Worm (Caenorhabditis elegans): ENCODE results near the gene che-11.

The che-11 gene

ce11 chrV:12111452-12111851 is 39.1 kb downstream of the che-11 start, which contains the start of gene lhpp-1:
TSS of gene lhpp-1 (minus strand) at chrV:12111805.
- TF ChIP-seq nhr-12 (tag; optimal IDR thresholded peaks at IDR 0.05) = no peak
- TF ChIP-seq nhr-129 (tag; optimal IDR thresholded peaks at IDR 0.05) = peak; percentile 50
- TF ChIP-seq unc-55 (GFP tag; optimal IDR thresholded peaks at IDR 0.05) = peak; percentile 29
- no peak for TF ChIP-seq elt-1 (tag; optimal IDR thresholded peaks at IDR 0.05)

DNA sequence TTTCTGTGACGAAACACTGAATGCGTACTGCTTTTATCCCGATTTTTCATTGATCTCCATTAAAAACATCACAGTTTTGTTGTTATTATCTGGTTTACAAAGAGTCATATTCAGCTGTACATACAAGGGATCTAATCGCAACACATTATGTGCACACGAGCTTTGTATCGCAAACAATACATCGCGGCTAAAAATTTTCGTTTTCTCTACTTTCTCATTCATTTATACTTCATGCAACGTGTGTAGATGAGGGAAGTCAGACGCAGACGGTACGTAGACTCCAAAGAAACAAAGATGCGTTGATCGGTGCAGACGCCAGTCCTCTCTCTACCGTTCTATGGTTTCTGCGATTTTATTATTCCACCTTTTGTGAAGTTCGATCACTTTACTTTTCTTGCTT is 43.7 kb downstream of the che-11 start, which contains the start of gene nhr-136:
Gene nhr-136 (plus strand): TSS at position 301 of the 400 bp plus-strand sequence.
- TF ChIP-seq nhr-11 (tag; optimal IDR thresholded peaks at IDR 0.05) (no peak), Y55F3AM.14 (GFP tag; optimal IDR thresholded peaks at IDR 0.05) (no peak), elt-3 (tag; optimal IDR thresholded peaks at IDR 0.05) (no peak), C34F6.9 (tag; optimal IDR thresholded peaks at IDR 0.05) (no peak), nhr-129 (tag; optimal IDR thresholded peaks at IDR 0.05) (peak; percentile 21)

- TF ChIP-seq lin-13 (GFP tag; optimal IDR thresholded peaks at IDR 0.05) (no peak), ztf-4 (tag; optimal IDR thresholded peaks at IDR 0.05) (no peak), lsy-2 (tag; optimal IDR thresholded peaks at IDR 0.05) (no peak), elt-1 (tag; optimal IDR thresholded peaks at IDR 0.05) (no peak), aly-2 (tag; optimal IDR thresholded peaks at IDR 0.05) (no peak), egl-27 (tag; optimal IDR thresholded peaks at IDR 0.05) (no peak), gmeb-1 (tag; optimal IDR thresholded peaks at IDR 0.05) (no peak), zag-1 (tag; optimal IDR thresholded peaks at IDR 0.05) (no peak), ceh-16 (tag; optimal IDR thresholded peaks at IDR 0.05) (no peak), dmd-4 (tag; optimal IDR thresholded peaks at IDR 0.05) (no peak), ztf-1 (GFP tag; conservative IDR thresholded peaks at IDR 0.05) (no peak), elt-3 (tag; optimal IDR thresholded peaks at IDR 0.05) (no peak), nhr-21 (tag; optimal IDR thresholded peaks at IDR 0.05) (no peak), mbf-1 (tag; optimal IDR thresholded peaks at IDR 0.05) (no peak)
Observed at ce11 chrV:12103920-12104319, 46.6 kb downstream of the che-11 start, which contains the start of gene nhr-153. TSS of gene nhr-153 (plus strand) at chrV:12104220.

DNA sequence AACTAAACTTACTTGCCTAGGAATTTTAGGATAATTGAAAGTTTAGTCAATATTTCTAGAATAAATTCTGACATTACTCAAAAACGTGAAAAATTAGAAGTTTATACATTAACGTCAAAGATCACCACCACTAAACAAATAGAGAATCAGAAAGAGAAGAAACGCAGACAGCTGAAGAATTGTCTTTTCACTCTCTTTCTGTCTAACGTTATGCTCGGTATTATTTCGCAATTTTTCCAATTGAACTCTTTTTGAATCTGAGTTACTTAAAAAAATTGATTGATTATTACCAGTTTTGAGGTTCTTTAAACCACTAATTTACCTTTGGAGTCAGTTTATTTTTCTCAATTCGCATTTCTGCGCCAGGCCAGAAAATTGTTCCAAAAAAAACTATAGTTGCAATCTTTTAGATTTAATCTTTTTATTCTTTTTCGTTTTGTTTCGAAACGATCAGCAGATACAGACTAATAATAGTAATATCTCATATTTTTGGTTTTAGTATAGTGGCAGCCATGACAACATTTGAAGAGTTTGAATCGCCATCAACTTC is 49.6 kb downstream of the che-11 start, which contains the start of gene nhr-154:
Gene nhr-154 (plus strand): TSS at position 500 of the 550 bp plus-strand sequence.
- TF ChIP-seq nhr-21 (tag; optimal IDR thresholded peaks at IDR 0.05) (no peak), skn-1 (tag; optimal IDR thresholded peaks at IDR 0.05) (peak; percentile 45), nhr-129 (tag; optimal IDR thresholded peaks at IDR 0.05) (peak; percentile 25), snpc-4 (tag; optimal IDR thresholded peaks at IDR 0.05) (no peak), zag-1 (tag; optimal IDR thresholded peaks at IDR 0.05) (no peak), nhr-25 (tag; optimal IDR thresholded peaks at IDR 0.05) (peak; percentile 22), fos-1 (tag; optimal IDR thresholded peaks at IDR 0.05) (peak; percentile 23), crh-2 (tag; optimal IDR thresholded peaks at IDR 0.05) (peak; percentile 42), ceh-16 (tag; optimal IDR thresholded peaks at IDR 0.05) (no peak), C34F6.9 (tag; optimal IDR thresholded peaks at IDR 0.05) (peak; percentile 65), mab-5 (tag; optimal IDR thresholded peaks at IDR 0.05) (no peak), sma-9 (GFP tag; optimal IDR thresholded peaks at IDR 0.05) (peak; percentile 72), sma-9 (tag; optimal IDR thresholded peaks at IDR 0.05) (no peak), lsy-2 (tag; optimal IDR thresholded peaks at IDR 0.05) (peak in 1 of 2 experiments; percentile 50), unc-55 (GFP tag; optimal IDR thresholded peaks at IDR 0.05) (peak; percentile 74)

- TF ChIP-seq nhr-25 (tag; optimal IDR thresholded peaks at IDR 0.05) (no peak), F13H6.1 (tag; optimal IDR thresholded peaks at IDR 0.05) (no peak), blmp-1 (tag; optimal IDR thresholded peaks at IDR 0.05; ENCODE audit: insufficient read depth) (no peak), snpc-4 (tag; optimal IDR thresholded peaks at IDR 0.05) (no peak), nhr-21 (tag; optimal IDR thresholded peaks at IDR 0.05) (no peak), lin-13 (GFP tag; optimal IDR thresholded peaks at IDR 0.05) (no peak), elt-1 (tag; optimal IDR thresholded peaks at IDR 0.05) (no peak), lin-11 (tag; optimal IDR thresholded peaks at IDR 0.05) (no peak), ztf-1 (GFP tag; conservative IDR thresholded peaks at IDR 0.05) (no peak), skn-1 (tag; optimal IDR thresholded peaks at IDR 0.05) (no peak), ceh-16 (tag; optimal IDR thresholded peaks at IDR 0.05) (no peak), ama-1 (optimal IDR thresholded peaks at IDR 0.05) (no peak), ZK546.5 (tag; optimal IDR thresholded peaks at IDR 0.05) (no peak), unc-39 (tag; optimal IDR thresholded peaks at IDR 0.05) (no peak), alr-1 (tag; optimal IDR thresholded peaks at IDR 0.05) (no peak), nhr-11 (tag; optimal IDR thresholded peaks at IDR 0.05) (no peak), peb-1 (tag; optimal IDR thresholded peaks at IDR 0.05) (no peak), fos-1 (tag; optimal IDR thresholded peaks at IDR 0.05) (no peak)
Observed at ce11 chrV:12098123-12098522, 52.4 kb downstream of the che-11 start, which contains the start of gene nhr-209. TSS of gene nhr-209 (plus strand) at chrV:12098149.
